Worm (Caenorhabditis elegans) whole organism, late embryonic: ENCODE results near the gene srh-214.
A peak's percentile ranks its signal among the peaks of the same experiment; 100 is the strongest.

Source experiments
- C08G9.2 ChIP-seq: sonication (generic microtip); optimal IDR thresholded peaks from 2 replicates; lab custom pipeline; 2016; ENCODE audit warnings: mild to moderate bottlenecking, missing genetic modification characterization, moderate library complexity, missing compliant biosample characterization
- F13H6.1 ChIP-seq: sonication (generic microtip); optimal IDR thresholded peaks from 2 replicates; lab custom pipeline; 2016; ENCODE audit warnings: missing genetic modification characterization, missing compliant biosample characterization
- K09A11.1 ChIP-seq: sonication (generic microtip); optimal IDR thresholded peaks from 2 replicates; lab custom pipeline; 2017; ENCODE audit warnings: antibody characterized with exemption, mild to moderate bottlenecking, missing genetic modification characterization, missing compliant biosample characterization; ENCODE audit not compliant: insufficient read depth
- Y22D7AL.16 ChIP-seq: sonication (generic microtip); optimal IDR thresholded peaks from 2 replicates; lab custom pipeline; 2016; ENCODE audit warnings: missing genetic modification characterization, missing compliant biosample characterization
- ahr-1 ChIP-seq: sonication (generic microtip); optimal IDR thresholded peaks from 2 replicates; lab custom pipeline; 2016; ENCODE audit warnings: missing genetic modification characterization, missing compliant biosample characterization
- ama-1 ChIP-seq: fragments of 150-350 bp; optimal IDR thresholded peaks from 2 replicates; lab custom pipeline; 2014
- ceh-14 ChIP-seq: sonication (generic microtip); optimal IDR thresholded peaks from 2 replicates; lab custom pipeline; 2016; ENCODE audit warnings: missing genotype, missing genetic modification characterization, missing compliant biosample characterization
- ceh-18 ChIP-seq: sonication (generic microtip); optimal IDR thresholded peaks from 2 replicates; lab custom pipeline; 2016; ENCODE audit warnings: missing genetic modification characterization, missing compliant biosample characterization
- ceh-19 ChIP-seq: fragments of 200-800 bp; sonication (Bioruptor generic); optimal IDR thresholded peaks from 2 replicates; lab custom pipeline; 2018; ENCODE audit warnings: mild to moderate bottlenecking, missing genetic modification characterization, missing compliant biosample characterization
- ceh-2 ChIP-seq: sonication (generic microtip); optimal IDR thresholded peaks from 2 replicates; lab custom pipeline; 2016; ENCODE audit warnings: missing genotype, missing genetic modification characterization, missing compliant biosample characterization
- ceh-34 ChIP-seq: sonication (generic microtip); optimal IDR thresholded peaks from 2 replicates; lab custom pipeline; 2016; ENCODE audit warnings: mild to moderate bottlenecking, missing genetic modification characterization, missing compliant biosample characterization
- ceh-6 ChIP-seq: fragments of 200-800 bp; sonication (Bioruptor generic); optimal IDR thresholded peaks from 2 replicates; lab custom pipeline; 2018; ENCODE audit warnings: mild to moderate bottlenecking, missing genetic modification characterization, missing compliant biosample characterization
- ceh-9 ChIP-seq: sonication (generic microtip); optimal IDR thresholded peaks from 2 replicates; lab custom pipeline; 2016; ENCODE audit warnings: mild to moderate bottlenecking, missing genetic modification characterization, inconsistent platforms, missing compliant biosample characterization
- dmd-4 ChIP-seq: sonication (generic microtip); optimal IDR thresholded peaks from 2 replicates; lab custom pipeline; 2016; ENCODE audit warnings: borderline replicate concordance, missing genetic modification characterization, missing compliant biosample characterization
- dve-1 ChIP-seq: sonication (generic microtip); optimal IDR thresholded peaks from 2 replicates; lab custom pipeline; 2017; ENCODE audit warnings: antibody characterized with exemption, mild to moderate bottlenecking, missing genetic modification characterization, missing compliant biosample characterization
- elt-2 ChIP-seq: sonication (generic microtip); optimal IDR thresholded peaks from 2 replicates; lab custom pipeline; 2016; ENCODE audit warnings: missing genetic modification reagents, missing genetic modification characterization, missing compliant biosample characterization
- fax-1 ChIP-seq: sonication (generic microtip); optimal IDR thresholded peaks from 2 replicates; lab custom pipeline; 2016; ENCODE audit warnings: missing genotype, missing genetic modification characterization, missing compliant biosample characterization
- fkh-10 ChIP-seq: fragments of 150-350 bp; optimal IDR thresholded peaks from 2 replicates; lab custom pipeline; 2014; ENCODE audit warnings: missing biosample characterization, missing genetic modification reagents, missing genetic modification characterization
- hlh-13 ChIP-seq: fragments of 200-800 bp; sonication (Bioruptor generic); optimal IDR thresholded peaks from 2 replicates; lab custom pipeline; 2018; ENCODE audit warnings: mild to moderate bottlenecking, missing genetic modification characterization, missing compliant biosample characterization
- hlh-15 ChIP-seq: sonication (generic microtip); optimal IDR thresholded peaks from 2 replicates; lab custom pipeline; 2016; ENCODE audit warnings: missing genetic modification characterization, missing compliant biosample characterization
- hlh-6 ChIP-seq: sonication (generic microtip); optimal IDR thresholded peaks from 2 replicates; lab custom pipeline; 2016; ENCODE audit warnings: missing genotype, missing genetic modification characterization, missing compliant biosample characterization
- hlh-8 ChIP-seq: sonication (generic microtip); optimal IDR thresholded peaks from 2 replicates; lab custom pipeline; 2016; ENCODE audit warnings: missing genotype, missing genetic modification characterization, missing compliant biosample characterization
- mec-3 ChIP-seq: sonication (generic microtip); optimal IDR thresholded peaks from 2 replicates; lab custom pipeline; 2016; ENCODE audit warnings: borderline replicate concordance, missing genetic modification characterization, missing compliant biosample characterization
- nfya-1 ChIP-seq: sonication (generic microtip); optimal IDR thresholded peaks from 2 replicates; lab custom pipeline; 2017; ENCODE audit warnings: missing genetic modification characterization, mild to moderate bottlenecking, missing compliant biosample characterization, antibody characterized with exemption, moderate library complexity
- npax-4 ChIP-seq: sonication (generic microtip); optimal IDR thresholded peaks from 2 replicates; lab custom pipeline; 2016; ENCODE audit warnings: missing genetic modification characterization, missing compliant biosample characterization
- odd-2 ChIP-seq: sonication (generic microtip); optimal IDR thresholded peaks from 2 replicates; lab custom pipeline; 2017; ENCODE audit warnings: antibody characterized with exemption, mild to moderate bottlenecking, missing genetic modification characterization, missing compliant biosample characterization
- pat-9 ChIP-seq: fragments of 200-800 bp; sonication (Bioruptor generic); optimal IDR thresholded peaks from 2 replicates; lab custom pipeline; 2018; ENCODE audit warnings: mild to moderate bottlenecking, missing genetic modification characterization, moderate library complexity, missing compliant biosample characterization
- pax-1 ChIP-seq: fragments of 150-350 bp; optimal IDR thresholded peaks from 2 replicates; lab custom pipeline; 2014; ENCODE audit warnings: missing biosample characterization, missing genetic modification characterization
- pha-2 ChIP-seq: sonication (generic microtip); optimal IDR thresholded peaks from 2 replicates; lab custom pipeline; 2017; ENCODE audit warnings: mild to moderate bottlenecking, missing genetic modification characterization, missing compliant biosample characterization
- pha-4 ChIP-seq: fragments of 150-350 bp; optimal IDR thresholded peaks from 2 replicates; lab custom pipeline; 2018; ENCODE audit warnings: missing biosample characterization, missing genetic modification reagents, missing genetic modification characterization
- pqm-1 ChIP-seq: sonication (generic microtip); optimal IDR thresholded peaks from 2 replicates; lab custom pipeline; 2016; ENCODE audit warnings: missing genetic modification characterization, missing compliant biosample characterization
- ref-2 ChIP-seq: sonication (generic microtip); optimal IDR thresholded peaks from 2 replicates; lab custom pipeline; 2016; ENCODE audit warnings: missing genetic modification characterization, missing compliant biosample characterization
- rnt-1 ChIP-seq: sonication (generic microtip); optimal IDR thresholded peaks from 2 replicates; lab custom pipeline; 2016; ENCODE audit warnings: missing genetic modification characterization, missing compliant biosample characterization
- ttx-3 ChIP-seq: sonication (generic microtip); optimal IDR thresholded peaks from 2 replicates; lab custom pipeline; 2016; ENCODE audit warnings: missing genetic modification reagents, missing genetic modification characterization, missing compliant biosample characterization
- unc-3 ChIP-seq, 2 experiments: fragments of 200-800 bp in 1 of 2; sonication (Bioruptor generic) in 1 of 2; sonication (generic microtip) in 1 of 2; conservative IDR thresholded peaks in 1 of 2; optimal IDR thresholded peaks in 1 of 2; 2 replicates each; pipeline versions ENCODE4 v1.3.6 to Lab custom; 2016 to 2022; ENCODE audit warnings: missing compliant biosample characterization in 2 of 2, missing genetic modification characterization in 2 of 2, missing genetic modification reagents in 1 of 2
- unc-42 ChIP-seq: sonication (generic microtip); optimal IDR thresholded peaks from 2 replicates; lab custom pipeline; 2016; ENCODE audit warnings: missing genotype, missing genetic modification characterization, missing compliant biosample characterization
- unc-55 ChIP-seq: sonication (generic microtip); optimal IDR thresholded peaks from 2 replicates; lab custom pipeline; 2017; ENCODE audit warnings: missing biosample characterization, missing genetic modification reagents, missing genetic modification characterization

srh-214 gene

DNA sequence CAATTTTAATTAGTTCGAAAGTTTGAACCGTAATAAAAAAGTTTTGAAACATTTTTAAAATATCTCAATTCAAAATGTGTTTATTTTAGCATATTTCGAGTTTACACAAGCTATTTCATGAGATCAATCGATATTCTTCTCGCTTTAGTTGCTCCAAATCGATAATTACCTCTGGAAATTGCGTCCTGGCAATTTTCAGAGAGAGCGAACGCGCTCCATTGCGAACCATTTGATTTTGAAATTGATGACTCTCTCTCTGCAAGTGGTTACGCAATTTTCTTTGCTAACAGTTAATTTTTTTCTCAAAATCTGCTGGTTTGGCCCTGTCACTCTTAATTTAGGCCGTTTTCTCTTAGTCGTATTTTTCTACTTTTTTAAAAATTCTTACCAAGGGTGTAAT lies 29.1 kb downstream of the srh-214 start:
- no peak for TF ChIP-seq pax-1 (tag; lab: Kevin White, UChicago)
- no peak for TF ChIP-seq F13H6.1 (tag; lab: Kevin White, UChicago)
- no peak for TF ChIP-seq ref-2 (tag; lab: Kevin White, UChicago)
- TF ChIP-seq ceh-18, result no peak
- TF ChIP-seq ceh-34 (tag; lab: Kevin White, UChicago), result no peak
- no peak for TF ChIP-seq unc-3 (GFP tag; conservative IDR thresholded peaks at IDR 0.05; lab: Robert Waterston, UW)
- TF ChIP-seq unc-3 (tag; optimal IDR thresholded peaks at IDR 0.05; lab: Kevin White, UChicago), result no peak
- no peak for TF ChIP-seq unc-42 (tag; lab: Kevin White, UChicago)
- no peak for TF ChIP-seq ceh-9 (tag; lab: Kevin White, UChicago)
- TF ChIP-seq nfya-1, result no peak
- TF ChIP-seq elt-2 (tag; lab: Kevin White, UChicago), result no peak
- TF ChIP-seq dmd-4 (tag; lab: Kevin White, UChicago), result no peak
- no peak for TF ChIP-seq C08G9.2
- no peak for TF ChIP-seq unc-55
- no peak for TF ChIP-seq ceh-2 (tag; lab: Kevin White, UChicago)

DNA sequence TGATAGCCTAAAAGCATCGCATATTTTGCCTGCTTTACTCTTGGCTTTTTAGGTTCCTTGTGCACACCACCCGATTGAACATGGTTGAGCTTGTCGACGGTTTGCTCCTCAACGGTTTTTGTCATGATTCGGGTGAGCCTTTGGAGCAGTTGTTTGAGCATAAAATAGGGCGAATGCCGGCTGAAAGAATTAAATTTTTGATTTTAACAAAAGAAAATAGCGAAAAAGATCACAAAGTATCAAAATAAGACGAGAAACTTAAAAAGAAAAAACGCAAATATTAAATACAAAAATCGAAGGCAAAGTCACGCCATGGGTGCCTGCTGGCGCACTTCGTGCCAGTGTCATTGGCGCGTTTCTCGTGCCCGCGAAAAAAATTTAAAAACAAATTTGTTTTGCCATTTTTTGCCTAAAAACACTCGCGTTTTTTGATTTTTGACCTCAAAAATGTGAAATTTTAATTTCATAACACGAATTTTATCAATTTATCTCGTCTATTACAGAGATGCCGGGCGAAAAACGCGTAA lies 34.7 kb downstream of the srh-214 start, which contains the start of the genes ctps-1 and pus-1:
Gene ctps-1, plus strand, starts transcription at position 51 of the 527 bp plus-strand sequence.
Gene pus-1, minus strand, starts transcription at position 125 of the 527 bp plus-strand sequence.
- peak; percentile 45 for TF ChIP-seq nfya-1
- no peak for TF ChIP-seq pha-2
- TF ChIP-seq ttx-3 (tag; lab: Kevin White, UChicago), result no peak
- TF ChIP-seq ref-2 (tag; lab: Kevin White, UChicago), result no peak
- no peak for TF ChIP-seq npax-4
- no peak for TF ChIP-seq ama-1 (lab: Kevin White, UChicago)
- TF ChIP-seq ceh-9 (tag; lab: Kevin White, UChicago), result no peak
- no peak for TF ChIP-seq hlh-8

DNA sequence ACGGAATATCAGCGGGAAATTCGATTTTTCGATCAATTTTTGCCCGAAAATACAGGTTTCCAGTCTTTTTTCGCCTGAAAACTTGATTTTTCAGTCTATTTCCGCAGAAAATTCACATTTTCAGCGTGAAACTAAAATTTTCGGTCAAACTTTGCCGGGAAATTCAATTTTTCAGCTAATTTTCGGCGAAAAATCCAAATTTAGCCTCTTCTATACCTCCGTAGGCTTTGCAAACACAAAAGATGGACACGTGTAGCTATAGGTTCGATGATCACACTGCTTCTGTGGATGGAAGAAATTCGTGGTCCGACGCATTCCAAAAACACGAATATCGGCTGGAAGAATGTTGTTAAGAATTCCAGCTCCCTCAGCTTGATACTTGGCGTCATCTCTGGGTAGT lies 35.5 kb downstream of the srh-214 start:
- TF ChIP-seq rnt-1 (tag; lab: Kevin White, UChicago), result no peak
- no peak for TF ChIP-seq mec-3 (tag; lab: Kevin White, UChicago)
- TF ChIP-seq hlh-15 (tag; lab: Kevin White, UChicago), result no peak
- no peak for TF ChIP-seq fkh-10
- TF ChIP-seq pqm-1 (tag; lab: Kevin White, UChicago), result no peak
- no peak for TF ChIP-seq hlh-6
- TF ChIP-seq nfya-1, result no peak
- no peak for TF ChIP-seq ceh-18
- no peak for TF ChIP-seq dve-1 (tag; lab: Kevin White, UChicago)
- no peak for TF ChIP-seq Y22D7AL.16 (tag; lab: Kevin White, UChicago)
- no peak for TF ChIP-seq odd-2 (tag; lab: Kevin White, UChicago)
- no peak for TF ChIP-seq ceh-14 (tag; lab: Kevin White, UChicago)
- no peak for TF ChIP-seq ceh-19
- TF ChIP-seq pha-4, result no peak
- no peak for TF ChIP-seq pat-9

DNA sequence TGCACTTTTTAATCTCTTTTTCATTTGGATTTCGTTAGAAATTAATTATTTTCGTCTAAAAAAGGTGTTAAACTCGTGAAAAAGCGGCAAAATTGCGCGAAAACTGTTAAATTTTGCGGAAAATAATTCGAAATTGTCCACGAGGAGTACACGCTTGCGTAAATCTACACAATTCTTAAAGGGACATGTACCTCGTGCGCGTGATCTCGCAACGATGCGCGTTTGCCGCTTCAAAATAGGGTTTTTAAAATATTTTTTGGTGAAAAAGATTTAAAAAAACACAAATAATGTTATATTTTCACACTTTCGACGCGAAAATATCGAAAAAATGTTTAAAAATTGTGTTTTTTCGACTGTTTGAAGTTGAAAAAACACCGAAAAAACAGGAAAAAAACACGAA lies 36.2 kb downstream of the srh-214 start:
- TF ChIP-seq ref-2 (tag; lab: Kevin White, UChicago) (no peak), ahr-1 (tag; lab: Kevin White, UChicago) (no peak), hlh-15 (tag; lab: Kevin White, UChicago) (no peak), ama-1 (lab: Kevin White, UChicago) (no peak), ceh-6 (GFP tag; lab: Kevin White, UChicago) (no peak), hlh-13 (GFP tag; lab: Kevin White, UChicago) (no peak), fax-1 (no peak), ceh-19 (no peak), K09A11.1 (tag; lab: Kevin White, UChicago) (no peak)
- TF ChIP-seq, all 69 proteins: peak for 0
